Fruit fly (Drosophila melanogaster) whole organism, wandering third instar larva: ENCODE data around the gene Dhc36C.

Experiments
- CG32264 ChIP-seq: fragments of 200-800 bp; sonication (Bioruptor generic); optimal IDR thresholded peaks from 2 replicates; lab custom pipeline; 2016; ENCODE audit warnings: missing biosample characterization, missing genetic modification characterization
- Dfd ChIP-seq: fragments of >200 bp; optimal IDR thresholded peaks from 2 replicates; lab custom pipeline; 2017; ENCODE audit warnings: missing biosample characterization, missing genetic modification characterization
- Dif ChIP-seq: fragments of 200-275, 200-300 bp; sonication (Bioruptor generic); optimal IDR thresholded peaks from 2 replicates; lab custom pipeline; 2018; ENCODE audit warnings: missing biosample characterization, missing genetic modification characterization; ENCODE audit not compliant: partially characterized antibody
- GATAd ChIP-seq: sonication (Bioruptor generic); optimal IDR thresholded peaks from 2 replicates; lab custom pipeline; 2016; ENCODE audit warnings: missing biosample characterization, missing genetic modification characterization
- HLH106 ChIP-seq: fragments of 200-800 bp; optimal IDR thresholded peaks from 3 replicates; lab custom pipeline; 2019; ENCODE audit warnings: missing biosample characterization, mild to moderate bottlenecking, missing genetic modification characterization, moderate library complexity
- Hnf4 ChIP-seq: fragments of 200-800 bp; sonication (Bioruptor generic); optimal IDR thresholded peaks from 2 replicates; lab custom pipeline; 2016; ENCODE audit warnings: missing biosample characterization, mild to moderate bottlenecking, missing genetic modification characterization
- Hr78 ChIP-seq: fragments of >200 bp; optimal IDR thresholded peaks from 2 replicates; lab custom pipeline; 2017; ENCODE audit warnings: missing biosample characterization, missing genetic modification characterization
- Hr83 ChIP-seq: fragments of 200-300 bp; sonication (Bioruptor generic); optimal IDR thresholded peaks from 2 replicates; lab custom pipeline; 2016; ENCODE audit warnings: missing biosample characterization, mild to moderate bottlenecking, missing genetic modification characterization, moderate library complexity; ENCODE audit not compliant: poor library complexity, severe bottlenecking
- Jra ChIP-seq: sonication (Bioruptor generic); optimal IDR thresholded peaks from 2 replicates; lab custom pipeline; 2016; ENCODE audit warnings: missing biosample characterization, missing genetic modification characterization
- Mio ChIP-seq: sonication (Bioruptor generic); optimal IDR thresholded peaks from 2 replicates; lab custom pipeline; 2016; ENCODE audit warnings: missing biosample characterization, missing genetic modification characterization
- Myc ChIP-seq: fragments of >200 bp; optimal IDR thresholded peaks from 2 replicates; lab custom pipeline; 2017
- N ChIP-seq: fragments of >200 bp; optimal IDR thresholded peaks from 2 replicates; lab custom pipeline; 2018; ENCODE audit warnings: missing biosample characterization, missing external identifiers, missing genetic modification characterization
- OdsH ChIP-seq: fragments of 200-800 bp; sonication (Bioruptor generic); optimal IDR thresholded peaks from 2 replicates; lab custom pipeline; 2016; ENCODE audit warnings: missing biosample characterization, mild to moderate bottlenecking, missing genetic modification characterization
- Rel ChIP-seq, 2 experiments: fragments of 200-800 bp; sonication (Bioruptor generic) in 1 of 2; optimal IDR thresholded peaks; 2 replicates in 1 of 2; 3 replicates in 1 of 2; lab custom pipeline; 2016 to 2019; ENCODE audit warnings: mild to moderate bottlenecking in 2 of 2, missing biosample characterization in 2 of 2, missing genetic modification characterization in 2 of 2, moderate library complexity in 1 of 2
- Sp1 ChIP-seq: fragments of 200-800 bp; sonication (Bioruptor generic); optimal IDR thresholded peaks from 3 replicates; lab custom pipeline; 2019; ENCODE audit warnings: missing biosample characterization, mild to moderate bottlenecking, missing genetic modification characterization, moderate library complexity
- br ChIP-seq: fragments of 200-800 bp; sonication (Bioruptor generic); optimal IDR thresholded peaks from 2 replicates; lab custom pipeline; 2016; ENCODE audit warnings: missing biosample characterization, missing genetic modification characterization
- brk ChIP-seq: fragments of 200-800 bp; sonication (Bioruptor generic); optimal IDR thresholded peaks from 2 replicates; lab custom pipeline; 2016; ENCODE audit warnings: missing biosample characterization, mild to moderate bottlenecking, missing genetic modification characterization
- dmrt93B ChIP-seq: fragments of 200-800 bp; sonication (Bioruptor generic); optimal IDR thresholded peaks from 2 replicates; lab custom pipeline; 2018; ENCODE audit warnings: missing biosample characterization, mild to moderate bottlenecking, missing genetic modification characterization
- dsf ChIP-seq: sonication (Bioruptor generic); optimal IDR thresholded peaks from 2 replicates; lab custom pipeline; 2016; ENCODE audit warnings: missing biosample characterization, missing genetic modification characterization, borderline replicate concordance
- ey ChIP-seq: fragments of 200-800 bp; sonication (Bioruptor generic); optimal IDR thresholded peaks from 2 replicates; lab custom pipeline; 2016; ENCODE audit warnings: missing biosample characterization, missing genetic modification characterization
- foxo ChIP-seq, 2 experiments: fragments of 200-800 bp; sonication (Bioruptor generic); optimal IDR thresholded peaks; 2 replicates in 1 of 2; 3 replicates in 1 of 2; lab custom pipeline; 2016 to 2017; ENCODE audit warnings: missing biosample characterization in 2 of 2, missing genetic modification characterization in 2 of 2
- fru ChIP-seq: fragments of 200-800 bp; sonication (Bioruptor generic); optimal IDR thresholded peaks from 3 replicates; lab custom pipeline; 2016; ENCODE audit warnings: missing biosample characterization, mild to moderate bottlenecking, missing genetic modification characterization
- h ChIP-seq: fragments of 200-800 bp; sonication (Bioruptor generic); optimal IDR thresholded peaks from 3 replicates; lab custom pipeline; 2016; ENCODE audit warnings: missing biosample characterization, mild to moderate bottlenecking, missing genetic modification characterization
- jim ChIP-seq: fragments of 175-275, 200-325 bp; sonication (Bioruptor generic); optimal IDR thresholded peaks from 2 replicates; lab custom pipeline; 2016; ENCODE audit warnings: missing biosample characterization, mild to moderate bottlenecking, missing genetic modification characterization
- lola ChIP-seq: fragments of >200 bp; optimal IDR thresholded peaks from 2 replicates; lab custom pipeline; 2017; ENCODE audit warnings: missing biosample characterization, missing genetic modification characterization
- pan ChIP-seq: fragments of >200 bp; optimal IDR thresholded peaks from 2 replicates; lab custom pipeline; 2017
- psq ChIP-seq: fragments of 200-800 bp; sonication (Bioruptor generic); optimal IDR thresholded peaks from 3 replicates; lab custom pipeline; 2017; ENCODE audit warnings: missing biosample characterization, mild to moderate bottlenecking, missing genetic modification characterization, moderate library complexity
- rgr ChIP-seq: fragments of 200-800 bp; sonication (Bioruptor generic); optimal IDR thresholded peaks from 3 replicates; lab custom pipeline; 2016; ENCODE audit warnings: missing biosample characterization, mild to moderate bottlenecking, missing genetic modification characterization
- sage ChIP-seq: fragments of 200-800 bp; sonication (Bioruptor generic); optimal IDR thresholded peaks from 2 replicates; lab custom pipeline; 2016; ENCODE audit warnings: missing biosample characterization, mild to moderate bottlenecking, missing genetic modification characterization
- sv ChIP-seq: fragments of 200-800 bp; sonication (Bioruptor generic); optimal IDR thresholded peaks from 3 replicates; lab custom pipeline; 2016; ENCODE audit warnings: missing biosample characterization, missing genetic modification characterization
- tai ChIP-seq: sonication (Bioruptor generic); optimal IDR thresholded peaks from 2 replicates; lab custom pipeline; 2016; ENCODE audit warnings: missing biosample characterization, missing genetic modification characterization
- usp ChIP-seq: fragments of >200 bp; optimal IDR thresholded peaks from 2 replicates; lab custom pipeline; 2017; ENCODE audit warnings: missing biosample characterization, missing genetic modification characterization
- woc ChIP-seq: sonication (Bioruptor generic); optimal IDR thresholded peaks from 2 replicates; lab custom pipeline; 2016; ENCODE audit warnings: missing biosample characterization, mild to moderate bottlenecking, missing genetic modification characterization

Dhc36C gene

dm6 chr2L:17457944-17458343 lies 43.3 kb upstream of the Dhc36C start, which contains the start of gene CG18563:
Gene CG18563, minus strand, starts transcription at chr2L:17458044.
- TF ChIP-seq Hnf4 (GFP tag; lab: Kevin White, UChicago): no peak
- TF ChIP-seq Mio (GFP tag; lab: Kevin White, UChicago): no peak
- TF ChIP-seq ey: no peak
- no peak for TF ChIP-seq dmrt93B (GFP tag; lab: Kevin White, UChicago)
- TF ChIP-seq usp (GFP tag; lab: Kevin White, UChicago): no peak
- TF ChIP-seq jim (GFP tag; lab: Kevin White, UChicago): no peak
- TF ChIP-seq dsf (GFP tag; lab: Kevin White, UChicago): no peak
- TF ChIP-seq GATAd (GFP tag; lab: Kevin White, UChicago): no peak
- no peak for TF ChIP-seq CG32264 (GFP tag; lab: Kevin White, UChicago)
- TF ChIP-seq HLH106 (tag; lab: Kevin White, UChicago): no peak
- no peak for TF ChIP-seq tai (GFP tag; lab: Kevin White, UChicago)
- TF ChIP-seq sv (GFP tag; lab: Kevin White, UChicago): no peak
- no peak for TF ChIP-seq h (GFP tag; lab: Kevin White, UChicago)
- no peak for TF ChIP-seq lola (GFP tag; lab: Kevin White, UChicago)

dm6 chr2L:17465915-17466677 lies 35.1 kb upstream of the Dhc36C start:
- TF ChIP-seq ey: peak; percentile 57
- TF ChIP-seq Hnf4 (GFP tag; lab: Kevin White, UChicago): peak; percentile 39
- no peak for TF ChIP-seq jim (GFP tag; lab: Kevin White, UChicago)
- TF ChIP-seq h (GFP tag; lab: Kevin White, UChicago): peak; percentile 46
- peak; percentile 29 for TF ChIP-seq HLH106 (tag; lab: Kevin White, UChicago)
- no peak for TF ChIP-seq dsf (GFP tag; lab: Kevin White, UChicago)
- peak; percentile 3 for TF ChIP-seq br (GFP tag; lab: Kevin White, UChicago)
- TF ChIP-seq psq (GFP tag; lab: Kevin White, UChicago): peak; percentile 19
- peak; percentile 53 for TF ChIP-seq rgr (GFP tag; lab: Kevin White, UChicago)
- peak in 1 of 2 experiments; percentile 53 for TF ChIP-seq foxo (GFP tag; optimal IDR thresholded peaks at IDR 0.05; lab: Kevin White, UChicago)
- peak; percentile 54 for TF ChIP-seq fru (GFP tag; lab: Kevin White, UChicago)
- TF ChIP-seq OdsH: peak; percentile 47
- TF ChIP-seq sv (GFP tag; lab: Kevin White, UChicago): peak; percentile 66
- no peak for TF ChIP-seq Dfd (GFP tag; lab: Kevin White, UChicago)
- peak; percentile 11 for TF ChIP-seq woc (GFP tag; lab: Kevin White, UChicago)

dm6 chr2L:17466950-17467349 lies 34.3 kb upstream of the Dhc36C start:
- TF ChIP-seq Mio (GFP tag; lab: Kevin White, UChicago): no peak
- TF ChIP-seq rgr (GFP tag; lab: Kevin White, UChicago): peak; percentile 1
- TF ChIP-seq brk: no peak
- no peak for TF ChIP-seq HLH106 (tag; lab: Kevin White, UChicago)
- no peak for TF ChIP-seq woc (GFP tag; lab: Kevin White, UChicago)
- peak; percentile 28 for TF ChIP-seq fru (GFP tag; lab: Kevin White, UChicago)
- no peak for TF ChIP-seq Sp1
- TF ChIP-seq Dfd (GFP tag; lab: Kevin White, UChicago): no peak
- no peak for TF ChIP-seq sv (GFP tag; lab: Kevin White, UChicago)
- TF ChIP-seq foxo (GFP tag; optimal IDR thresholded peaks at IDR 0.05; lab: Kevin White, UChicago): peak in 1 of 2 experiments; percentile 28
- TF ChIP-seq Jra (GFP tag; lab: Kevin White, UChicago): no peak
- TF ChIP-seq Dif: no peak
- TF ChIP-seq GATAd (GFP tag; lab: Kevin White, UChicago): no peak
- TF ChIP-seq CG32264 (GFP tag; lab: Kevin White, UChicago): no peak
- TF ChIP-seq lola (GFP tag; lab: Kevin White, UChicago): no peak
- no peak for TF ChIP-seq jim (GFP tag; lab: Kevin White, UChicago)
- TF ChIP-seq Hr78 (GFP tag; lab: Kevin White, UChicago): no peak
- no peak for TF ChIP-seq Myc (lab: Kevin White, UChicago)
- TF ChIP-seq psq (GFP tag; lab: Kevin White, UChicago): no peak
- no peak for TF ChIP-seq N
- TF ChIP-seq sage (GFP tag; lab: Kevin White, UChicago): no peak
- TF ChIP-seq Hnf4 (GFP tag; lab: Kevin White, UChicago): no peak
- no peak for TF ChIP-seq pan (lab: Kevin White, UChicago)
- TF ChIP-seq h (GFP tag; lab: Kevin White, UChicago): no peak
- TF ChIP-seq Rel (GFP tag; optimal IDR thresholded peaks at IDR 0.05; lab: Kevin White, UChicago): no peak
- no peak for TF ChIP-seq Rel (tag; optimal IDR thresholded peaks at IDR 0.05; lab: Kevin White, UChicago)
- no peak for TF ChIP-seq Hr83 (GFP tag; lab: Kevin White, UChicago)
